Worm (Caenorhabditis elegans): ENCODE measurements around the gene atat-2.

DNA sequence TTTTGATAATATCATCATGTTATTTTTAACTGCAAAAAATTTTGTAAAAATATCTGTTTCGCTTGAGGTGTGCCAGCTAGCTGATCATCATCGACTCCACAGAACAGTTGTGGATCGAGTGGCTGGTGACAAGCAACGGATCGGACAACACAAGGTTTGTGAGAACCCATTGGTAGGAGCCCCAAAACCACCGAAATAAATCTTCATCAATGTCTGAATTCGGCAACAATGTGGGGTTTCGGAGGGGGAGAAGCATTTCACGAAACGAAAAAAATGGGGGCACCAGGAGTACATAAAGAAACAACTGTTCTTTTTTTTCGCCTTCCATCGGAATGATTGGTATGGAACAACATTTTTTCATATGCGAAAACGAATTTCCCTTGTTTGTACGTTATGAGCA is 33.6 kb upstream of the atat-2 start:
- TF ChIP-seq tbx-2 (tag; optimal IDR thresholded peaks at IDR 0.05) (no peak), jun-1 (tag; optimal IDR thresholded peaks at IDR 0.05) (no peak), nhr-76 (tag; optimal IDR thresholded peaks at IDR 0.05) (no peak), unc-62 (GFP tag; optimal IDR thresholded peaks at IDR 0.05) (no peak), pqm-1 (tag; optimal IDR thresholded peaks at IDR 0.05) (no peak)
